Worm (Caenorhabditis elegans): ENCODE results near the gene fahd-1.

- TF ChIP-seq blmp-1 (tag; optimal IDR thresholded peaks at IDR 0.05) = no peak
- TF ChIP-seq nhr-237 (tag; optimal IDR thresholded peaks at IDR 0.05) = no peak
- TF ChIP-seq ceh-83 (GFP tag; optimal IDR thresholded peaks at IDR 0.05) = no peak
- no peak for TF ChIP-seq ceh-43 (GFP tag; optimal IDR thresholded peaks at IDR 0.05)
Observed at ce11 chrIII:7860885-7861284, 31.2 kb upstream of the fahd-1 start, which contains the start of gene cuc-1.
